Fruit fly (Drosophila melanogaster): ENCODE measurements around the gene CG12237.

The CG12237 gene

DNA sequence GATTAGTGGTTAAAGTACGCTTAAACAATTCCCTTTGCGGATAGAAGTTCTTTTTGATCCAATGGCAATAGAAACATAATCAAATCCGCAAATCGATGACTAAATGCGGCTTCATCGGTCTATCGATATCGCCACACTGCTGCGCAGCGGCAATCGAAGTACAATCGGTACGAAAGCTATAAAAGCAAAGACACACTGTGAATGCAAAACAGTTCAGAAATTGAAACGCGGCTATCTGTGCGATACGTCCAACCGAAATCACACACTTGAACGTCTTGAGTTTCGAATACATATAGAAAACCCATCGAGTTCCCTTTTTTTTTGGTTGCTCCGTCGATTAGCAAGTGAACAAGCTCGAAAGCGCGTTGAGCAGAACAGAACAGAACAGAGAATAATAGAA, 37.7 kb downstream of the CG12237 start, which contains the start of gene CG14207 (continued):
- TF ChIP-seq CG15514 (GFP tag; optimal IDR thresholded peaks at IDR 0.05) (peak; percentile 44), unpg (GFP tag; optimal IDR thresholded peaks at IDR 0.05) (peak; percentile 6), CG31365 (tag; optimal IDR thresholded peaks at IDR 0.05) (no peak), trem (tag; optimal IDR thresholded peaks at IDR 0.05) (peak; percentile 29), CG2712 (tag; optimal IDR thresholded peaks at IDR 0.05) (peak; percentile 24), CG13287 (GFP tag; IDR thresholded peaks at IDR 0.05; ENCODE audit: partially characterized antibody) (peak; percentile 80), Nf-YC (tag; optimal IDR thresholded peaks at IDR 0.05) (peak; percentile 10), CG13296 (GFP tag; optimal IDR thresholded peaks at IDR 0.05) (peak; percentile 40), CG33213 (GFP tag; optimal IDR thresholded peaks at IDR 0.05) (no peak), HLH4C (GFP tag; IDR thresholded peaks at IDR 0.05; ENCODE audit: partially characterized antibody) (peak; percentile 88), wek (GFP tag; optimal IDR thresholded peaks at IDR 0.05) (peak; percentile 9), CG4854 (GFP tag; optimal IDR thresholded peaks at IDR 0.05) (no peak), Atf6 (GFP tag; IDR thresholded peaks at IDR 0.05) (peak; percentile 32), dpn (GFP tag; optimal IDR thresholded peaks at IDR 0.05) (peak in 1 of 2 experiments; percentile 18), pan (optimal IDR thresholded peaks at IDR 0.05) (no peak), pan (GFP tag; optimal IDR thresholded peaks at IDR 0.05 in 1 of 2, IDR thresholded peaks at IDR 0.05 in 1 of 2) (peak in 1 of 2 experiments; percentile 30), CG14860 (GFP tag; IDR thresholded peaks at IDR 0.05; ENCODE audit: partially characterized antibody) (peak; percentile 68), tgo (GFP tag; IDR thresholded peaks at IDR 0.05) (no peak), Optix (GFP tag; IDR thresholded peaks at IDR 0.05) (no peak), CG1603 (tag; optimal IDR thresholded peaks at IDR 0.05) (peak; percentile 20), MBD-R2 (GFP tag; IDR thresholded peaks at IDR 0.05) (peak; percentile 21; the same call in 1 of the 2 replicates), mld (GFP tag; IDR thresholded peaks at IDR 0.05; ENCODE audit: partially characterized antibody) (peak; percentile 80), Hand (GFP tag; optimal IDR thresholded peaks at IDR 0.05) (peak; percentile 48), CG17359 (tag; optimal IDR thresholded peaks at IDR 0.05) (peak; percentile 3), Pdp1 (GFP tag; optimal IDR thresholded peaks at IDR 0.05) (peak in 1 of 2 experiments; percentile 6), Sry-δ (GFP tag; optimal IDR thresholded peaks at IDR 0.05) (peak; percentile 40), Med (GFP tag) (peak; percentile 83), Rfx (GFP tag; IDR thresholded peaks at IDR 0.05) (peak; percentile 35; the same call in 1 of the 2 replicates), dmrt99B (tag; optimal IDR thresholded peaks at IDR 0.05) (peak; percentile 16), exex (tag; optimal IDR thresholded peaks at IDR 0.05) (peak; percentile 27), CG9609 (GFP tag; optimal IDR thresholded peaks at IDR 0.05) (no peak), ara (GFP tag; IDR thresholded peaks at IDR 0.05) (no peak), bsh (GFP tag; optimal IDR thresholded peaks at IDR 0.05) (peak in 1 of 2 experiments; percentile 9), CG9727 (GFP tag; optimal IDR thresholded peaks at IDR 0.05) (no peak), Atf-2 (GFP tag; optimal IDR thresholded peaks at IDR 0.05) (no peak), NfI (GFP tag; optimal IDR thresholded peaks at IDR 0.05) (peak; percentile 12), slbo (GFP tag; IDR thresholded peaks at IDR 0.05) (peak; percentile 41; the same call in 1 of the 2 replicates), Scr (GFP tag; IDR thresholded peaks at IDR 0.05; ENCODE audit: partially characterized antibody) (peak; percentile 67), Adf1 (GFP tag; IDR thresholded peaks at IDR 0.05) (peak; percentile 29; the same call in 1 of the 2 replicates), CG3163 (GFP tag; optimal IDR thresholded peaks at IDR 0.05) (peak; percentile 19), HLH3B (GFP tag; IDR thresholded peaks at IDR 0.05) (no peak), bbx (GFP tag; IDR thresholded peaks at IDR 0.05; ENCODE audit: partially characterized antibody) (peak; percentile 80), amos (GFP tag; IDR thresholded peaks at IDR 0.05; ENCODE audit: partially characterized antibody) (peak; percentile 67; the same call in 1 of the 2 replicates), Myb (GFP tag; optimal IDR thresholded peaks at IDR 0.05) (peak; percentile 28), CG11504 (tag; optimal IDR thresholded peaks at IDR 0.05) (peak; percentile 31), sob (GFP tag; IDR thresholded peaks at IDR 0.05) (0 out of 2 replicates have a peak, but pooled peaks have one; percentile 40), CG2875 (GFP tag; optimal IDR thresholded peaks at IDR 0.05) (no peak), Oli (tag; optimal IDR thresholded peaks at IDR 0.05) (no peak), NFAT (GFP tag; IDR thresholded peaks at IDR 0.05) (peak; percentile 23; the same call in 1 of the 2 replicates)

Measured in whole organism, embryonic.